Fruit fly (Drosophila melanogaster): ENCODE results near the gene abd-A.

abd-A gene

dm6 chr3R:16872980-16873765 lies 43.3 kb upstream of the abd-A start (continued):
- TF ChIP-seq CG8478 (optimal IDR thresholded peaks at IDR 0.05) = no peak
- TF ChIP-seq HLH3B (GFP tag; IDR thresholded peaks at IDR 0.05) = no peak
- TF ChIP-seq jigr1 (GFP tag; IDR thresholded peaks at IDR 0.05) = no peak
- TF ChIP-seq CG7357 (GFP tag; IDR thresholded peaks at IDR 0.05) = no peak
- TF ChIP-seq stc (GFP tag; IDR thresholded peaks at IDR 0.05) = no peak
- TF ChIP-seq Asciz (GFP tag; optimal IDR thresholded peaks at IDR 0.05) = no peak
- no peak for TF ChIP-seq Mrtf (GFP tag; IDR thresholded peaks at IDR 0.05)
- no peak for TF ChIP-seq fru (optimal IDR thresholded peaks at IDR 0.05)
- TF ChIP-seq sisA (GFP tag; IDR thresholded peaks at IDR 0.05) = no peak
- no peak for TF ChIP-seq kah (GFP tag; optimal IDR thresholded peaks at IDR 0.05)
- no peak for TF ChIP-seq en (GFP tag; optimal IDR thresholded peaks at IDR 0.05)
- TF ChIP-seq BEAF-32 (GFP tag; optimal IDR thresholded peaks at IDR 0.05) = no peak
- TF ChIP-seq CG17568 (GFP tag; optimal IDR thresholded peaks at IDR 0.05) = no peak
- TF ChIP-seq CG7987 (GFP tag; optimal IDR thresholded peaks at IDR 0.05) = no peak
- peak; percentile 66 for TF ChIP-seq ftz-f1 (GFP tag; optimal IDR thresholded peaks at IDR 0.05)
- TF ChIP-seq bowl (GFP tag; IDR thresholded peaks at IDR 0.05) = no peak
- TF ChIP-seq CG3847 (GFP tag; IDR thresholded peaks at IDR 0.05) = no peak
- TF ChIP-seq CG12155 (GFP tag; optimal IDR thresholded peaks at IDR 0.05) = no peak
- no peak for TF ChIP-seq tio (GFP tag; optimal IDR thresholded peaks at IDR 0.05)
- TF ChIP-seq CG16863 (GFP tag; optimal IDR thresholded peaks at IDR 0.05) = no peak
- no peak for TF ChIP-seq sim (GFP tag; IDR thresholded peaks at IDR 0.05)
- TF ChIP-seq ac (GFP tag; optimal IDR thresholded peaks at IDR 0.05) = no peak
- no peak for TF ChIP-seq fu2 (GFP tag; optimal IDR thresholded peaks at IDR 0.05)
- no peak for TF ChIP-seq nerfin-1 (tag; optimal IDR thresholded peaks at IDR 0.05)
- no peak for TF ChIP-seq CG33213 (GFP tag; optimal IDR thresholded peaks at IDR 0.05)
- no peak for TF ChIP-seq Hmr (GFP tag; optimal IDR thresholded peaks at IDR 0.05)
- no peak for TF ChIP-seq cato (GFP tag; optimal IDR thresholded peaks at IDR 0.05; ENCODE audit: borderline replicate concordance)
- no peak for TF ChIP-seq CG16815 (GFP tag; optimal IDR thresholded peaks at IDR 0.05)
- no peak for TF ChIP-seq pfk (GFP tag; optimal IDR thresholded peaks at IDR 0.05)
- TF ChIP-seq knrl (GFP tag; IDR thresholded peaks at IDR 0.05; ENCODE audit: partially characterized antibody) = no peak
- no peak for TF ChIP-seq CG4424 (GFP tag; optimal IDR thresholded peaks at IDR 0.05)
- no peak for TF ChIP-seq CG6689 (GFP tag; IDR thresholded peaks at IDR 0.05)
- no peak for TF ChIP-seq ro (GFP tag; IDR thresholded peaks at IDR 0.05)
- TF ChIP-seq sna (GFP tag; IDR thresholded peaks at IDR 0.05; ENCODE audit: partially characterized antibody) = no peak
- no peak for TF ChIP-seq mirr (GFP tag; optimal IDR thresholded peaks at IDR 0.05)
- TF ChIP-seq Gsc (GFP tag; IDR thresholded peaks at IDR 0.05) = no peak
- TF ChIP-seq esg (GFP tag; conservative IDR thresholded peaks at IDR 0.05) = no peak
- TF ChIP-seq ttk (GFP tag; IDR thresholded peaks at IDR 0.05) = no peak
- no peak for TF ChIP-seq PHDP (tag; optimal IDR thresholded peaks at IDR 0.05)
- no peak for TF ChIP-seq CG1024 (GFP tag; IDR thresholded peaks at IDR 0.05)
- no peak for TF ChIP-seq CG11398 (GFP tag; optimal IDR thresholded peaks at IDR 0.05)
- no peak for TF ChIP-seq Chrac-16 (GFP tag; optimal IDR thresholded peaks at IDR 0.05)
- TF ChIP-seq CG10565 (GFP tag; optimal IDR thresholded peaks at IDR 0.05) = no peak
- no peak for TF ChIP-seq Hmx (GFP tag; optimal IDR thresholded peaks at IDR 0.05)
- TF ChIP-seq z (GFP tag; IDR thresholded peaks at IDR 0.05) = no peak
- TF ChIP-seq pnt (GFP tag; optimal IDR thresholded peaks at IDR 0.05) = no peak
- TF ChIP-seq CG14965 (GFP tag; optimal IDR thresholded peaks at IDR 0.05; ENCODE audit: borderline replicate concordance) = no peak
- TF ChIP-seq Ssrp (tag; optimal IDR thresholded peaks at IDR 0.05) = no peak
- TF ChIP-seq Jarid2 (GFP tag; optimal IDR thresholded peaks at IDR 0.05) = no peak
- no peak for TF ChIP-seq CG7556 (GFP tag; optimal IDR thresholded peaks at IDR 0.05)
- TF ChIP-seq kay (GFP tag; optimal IDR thresholded peaks at IDR 0.05) = no peak
